Worm (Caenorhabditis elegans): ENCODE results near the gene nfi-1.

The nfi-1 gene

ce11 chrII:7543808-7544207 is 5.8 kb downstream of the nfi-1 start, which contains the start of gene rol-8:
Gene rol-8, plus strand, starts transcription at chrII:7544108.
- TF ChIP-seq F13H6.1 (tag; optimal IDR thresholded peaks at IDR 0.05) (no peak), zip-5 (tag; optimal IDR thresholded peaks at IDR 0.05) (no peak), dve-1 (tag; optimal IDR thresholded peaks at IDR 0.05) (no peak), pax-1 (tag; optimal IDR thresholded peaks at IDR 0.05) (no peak), unc-3 (GFP tag; conservative IDR thresholded peaks at IDR 0.05) (no peak), unc-3 (tag; optimal IDR thresholded peaks at IDR 0.05) (no peak), hlh-6 (tag; optimal IDR thresholded peaks at IDR 0.05) (no peak), elt-2 (tag; optimal IDR thresholded peaks at IDR 0.05) (no peak), sox-2 (GFP tag; IDR thresholded peaks at IDR 0.05) (no peak), fax-1 (tag; optimal IDR thresholded peaks at IDR 0.05) (no peak), pqm-1 (tag; optimal IDR thresholded peaks at IDR 0.05) (no peak), pha-2 (tag; optimal IDR thresholded peaks at IDR 0.05) (no peak), eyg-1 (tag; optimal IDR thresholded peaks at IDR 0.05) (no peak), ceh-48 (tag; optimal IDR thresholded peaks at IDR 0.05) (no peak), ama-1 (optimal IDR thresholded peaks at IDR 0.05) (no peak), Y22D7AL.16 (tag; optimal IDR thresholded peaks at IDR 0.05) (no peak), ceh-34 (tag; optimal IDR thresholded peaks at IDR 0.05) (no peak), ceh-45 (GFP tag; IDR thresholded peaks at IDR 0.05) (no peak)

ce11 chrII:7544782-7545181 is 6.8 kb downstream of the nfi-1 start:
- no peak for TF ChIP-seq pax-1 (tag; optimal IDR thresholded peaks at IDR 0.05)
- no peak for TF ChIP-seq eyg-1 (tag; optimal IDR thresholded peaks at IDR 0.05)
- no peak for TF ChIP-seq fax-1 (tag; optimal IDR thresholded peaks at IDR 0.05)
- no peak for TF ChIP-seq hlh-13 (GFP tag; optimal IDR thresholded peaks at IDR 0.05)
- TF ChIP-seq zip-5 (tag; optimal IDR thresholded peaks at IDR 0.05) = no peak
- no peak for TF ChIP-seq Y22D7AL.16 (tag; optimal IDR thresholded peaks at IDR 0.05)
- no peak for TF ChIP-seq ref-2 (tag; optimal IDR thresholded peaks at IDR 0.05)
- TF ChIP-seq mec-3 (tag; optimal IDR thresholded peaks at IDR 0.05; ENCODE audit: borderline replicate concordance) = no peak

- TF ChIP-seq pqm-1 (tag; optimal IDR thresholded peaks at IDR 0.05) (no peak), sdc-2 (tag; optimal IDR thresholded peaks at IDR 0.05) (no peak), lin-11 (tag; optimal IDR thresholded peaks at IDR 0.05) (no peak), nfya-1 (tag; optimal IDR thresholded peaks at IDR 0.05) (no peak), nhr-11 (tag; optimal IDR thresholded peaks at IDR 0.05) (no peak), ahr-1 (tag; optimal IDR thresholded peaks at IDR 0.05) (no peak), ceh-31 (tag; optimal IDR thresholded peaks at IDR 0.05) (no peak)
These were observed 7.4 kb downstream of the nfi-1 start for ce11 chrII:7545364-7545763.

- no peak for TF ChIP-seq fkh-6 (tag; optimal IDR thresholded peaks at IDR 0.05)
- no peak for TF ChIP-seq unc-86 (tag; optimal IDR thresholded peaks at IDR 0.05)
- no peak for TF ChIP-seq rnt-1 (tag; optimal IDR thresholded peaks at IDR 0.05)
- no peak for TF ChIP-seq hlh-8 (tag; optimal IDR thresholded peaks at IDR 0.05)
- TF ChIP-seq lin-11 (tag; optimal IDR thresholded peaks at IDR 0.05) = no peak
- no peak for TF ChIP-seq ceh-34 (tag; optimal IDR thresholded peaks at IDR 0.05)
- TF ChIP-seq ceh-18 (tag; optimal IDR thresholded peaks at IDR 0.05) = no peak
- TF ChIP-seq hlh-15 (tag; optimal IDR thresholded peaks at IDR 0.05) = no peak
- no peak for TF ChIP-seq nhr-232 (tag; optimal IDR thresholded peaks at IDR 0.05)
- TF ChIP-seq ets-4 (tag; optimal IDR thresholded peaks at IDR 0.05) = no peak
- TF ChIP-seq F13H6.1 (tag; optimal IDR thresholded peaks at IDR 0.05) = no peak
- no peak for TF ChIP-seq syd-9 (tag; optimal IDR thresholded peaks at IDR 0.05)
- TF ChIP-seq sdc-2 (tag; optimal IDR thresholded peaks at IDR 0.05) = no peak
- TF ChIP-seq nhr-11 (tag; optimal IDR thresholded peaks at IDR 0.05) = no peak
- TF ChIP-seq elt-4 (tag; optimal IDR thresholded peaks at IDR 0.05) = no peak
These were observed 9.3 kb downstream of the nfi-1 start for ce11 chrII:7547269-7547668.

ce11 chrII:7548044-7548443 is 10.1 kb downstream of the nfi-1 start, which contains the start of gene fbxa-224:
Gene fbxa-224, minus strand, starts transcription at chrII:7548144.
- no peak for TF ChIP-seq ceh-9 (tag; optimal IDR thresholded peaks at IDR 0.05)
- no peak for TF ChIP-seq sox-2 (GFP tag; IDR thresholded peaks at IDR 0.05)
- TF ChIP-seq fkh-10 (GFP tag; optimal IDR thresholded peaks at IDR 0.05) = no peak
- TF ChIP-seq gmeb-2 (tag; optimal IDR thresholded peaks at IDR 0.05) = no peak
- no peak for TF ChIP-seq dmd-4 (tag; optimal IDR thresholded peaks at IDR 0.05; ENCODE audit: borderline replicate concordance)
- no peak for TF ChIP-seq fkh-6 (tag; optimal IDR thresholded peaks at IDR 0.05)
- TF ChIP-seq Y22D7AL.16 (tag; optimal IDR thresholded peaks at IDR 0.05) = no peak
- TF ChIP-seq lim-6 (tag; optimal IDR thresholded peaks at IDR 0.05) = no peak

All from whole organism, late embryonic.